Fruit fly (Drosophila melanogaster): ENCODE results near the gene hoe1.

The hoe1 gene

dm6 chr2L:4976988-4977551 lies 44.9 kb upstream of the hoe1 start, which contains the start of the genes Gmd and CG3792 (continued):
- TF ChIP-seq CG12769 (tag; optimal IDR thresholded peaks at IDR 0.05) (no peak), CG13424 (tag; optimal IDR thresholded peaks at IDR 0.05) (peak; percentile 88), CG1602 (GFP tag; optimal IDR thresholded peaks at IDR 0.05) (peak; percentile 95), CG12659 (GFP tag; optimal IDR thresholded peaks at IDR 0.05) (peak; percentile 97), ase (GFP tag; IDR thresholded peaks at IDR 0.05) (peak; percentile 94), CG10321 (GFP tag; IDR thresholded peaks at IDR 0.05) (peak; percentile 81), Jarid2 (GFP tag; optimal IDR thresholded peaks at IDR 0.05) (no peak), Optix (GFP tag; IDR thresholded peaks at IDR 0.05) (peak; percentile 81), Ets65A (GFP tag) (peak; percentile 99), Dip2 (GFP tag; IDR thresholded peaks at IDR 0.05) (peak; percentile 59; the same call in 1 of the 2 replicates), Dp (GFP tag; optimal IDR thresholded peaks at IDR 0.05) (peak; percentile 22), HLH54F (GFP tag; optimal IDR thresholded peaks at IDR 0.05) (peak; percentile 95), stc (GFP tag; IDR thresholded peaks at IDR 0.05) (peak; percentile 95), D (optimal IDR thresholded peaks at IDR 0.05) (no peak), D (GFP tag; optimal IDR thresholded peaks at IDR 0.05) (peak; percentile 90), Awh (GFP tag; IDR thresholded peaks at IDR 0.05) (peak; percentile 96), grn (GFP tag; optimal IDR thresholded peaks at IDR 0.05) (peak; percentile 59), shn (GFP tag; optimal IDR thresholded peaks at IDR 0.05) (peak; percentile 92), CG3065 (GFP tag; optimal IDR thresholded peaks at IDR 0.05) (peak; percentile 79), CG11085 (GFP tag; IDR thresholded peaks at IDR 0.05) (peak; percentile 94), ato (GFP tag; IDR thresholded peaks at IDR 0.05; ENCODE audit: partially characterized antibody) (peak; percentile 54; the same call in 1 of the 2 replicates), dati (GFP tag; IDR thresholded peaks at IDR 0.05) (peak; percentile 84), fd3F (GFP tag; optimal IDR thresholded peaks at IDR 0.05) (peak; percentile 94), pita (GFP tag; optimal IDR thresholded peaks at IDR 0.05) (no peak), CG10462 (GFP tag; optimal IDR thresholded peaks at IDR 0.05) (peak; percentile 91), ftz-f1 (GFP tag; optimal IDR thresholded peaks at IDR 0.05) (peak; percentile 52), CG17359 (tag; optimal IDR thresholded peaks at IDR 0.05) (peak; percentile 95), CG13894 (tag; optimal IDR thresholded peaks at IDR 0.05) (peak; percentile 95), fd64A (GFP tag; optimal IDR thresholded peaks at IDR 0.05) (peak; percentile 54), repo (GFP tag; optimal IDR thresholded peaks at IDR 0.05) (peak; percentile 86), rib (GFP tag; IDR thresholded peaks at IDR 0.05) (peak; percentile 96), NFAT (GFP tag; IDR thresholded peaks at IDR 0.05) (peak; percentile 94), CG3163 (GFP tag; optimal IDR thresholded peaks at IDR 0.05) (peak; percentile 72), CG18262 (tag; optimal IDR thresholded peaks at IDR 0.05) (peak; percentile 97), Taf1 (GFP tag; IDR thresholded peaks at IDR 0.05) (peak; percentile 95), kni (GFP tag; optimal IDR thresholded peaks at IDR 0.05) (peak; percentile 77), Chrac-16 (GFP tag; optimal IDR thresholded peaks at IDR 0.05) (peak; percentile 91), MBD-R2 (GFP tag; IDR thresholded peaks at IDR 0.05) (peak; percentile 97), kay (GFP tag; optimal IDR thresholded peaks at IDR 0.05) (peak; percentile 96), emc (GFP tag; optimal IDR thresholded peaks at IDR 0.05) (peak; percentile 81), scrt (GFP tag; optimal IDR thresholded peaks at IDR 0.05) (no peak), Mes4 (GFP tag; optimal IDR thresholded peaks at IDR 0.05) (peak; percentile 87), CG3281 (GFP tag; optimal IDR thresholded peaks at IDR 0.05) (peak; percentile 95), bab2 (GFP tag; optimal IDR thresholded peaks at IDR 0.05) (peak; percentile 91), Tbp (GFP tag; optimal IDR thresholded peaks at IDR 0.05) (no peak), Oli (tag; optimal IDR thresholded peaks at IDR 0.05) (peak; percentile 94), tll (GFP tag; optimal IDR thresholded peaks at IDR 0.05) (peak; percentile 14 to 44), pfk (GFP tag; optimal IDR thresholded peaks at IDR 0.05) (peak; percentile 56), CG3995 (GFP tag; optimal IDR thresholded peaks at IDR 0.05) (peak; percentile 85), tna (GFP tag; IDR thresholded peaks at IDR 0.05; ENCODE audit: partially characterized antibody) (peak; percentile 67), CG6654 (GFP tag; optimal IDR thresholded peaks at IDR 0.05) (peak; percentile 81)

All from whole organism, embryonic.